Worm (Caenorhabditis elegans): ENCODE results near the gene F31D4.2.

DNA sequence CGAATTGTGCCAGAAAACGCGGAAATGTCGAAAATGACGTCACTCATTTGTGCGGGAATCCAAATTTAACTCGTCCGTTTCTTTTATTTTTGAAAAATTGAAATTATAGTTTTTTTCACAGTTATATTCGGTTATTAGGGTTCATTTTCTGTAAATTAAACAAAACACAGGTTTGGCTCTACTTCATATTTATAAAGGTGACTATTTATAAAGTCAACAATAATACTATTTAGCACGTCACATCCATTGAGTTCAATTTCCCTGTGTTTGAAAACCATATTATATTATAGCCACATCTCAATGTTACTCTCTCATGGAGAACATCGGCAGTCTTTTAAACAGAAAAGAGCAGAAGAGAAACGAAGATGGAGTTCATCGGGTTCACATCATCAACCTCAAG is 17.3 kb upstream of the F31D4.2 start, which contains the start of gene twk-35:
- TF ChIP-seq ama-1 (optimal IDR thresholded peaks at IDR 0.05) (no peak), scrt-1 (GFP tag; IDR thresholded peaks at IDR 0.05) (no peak), hmg-4 (GFP tag; optimal IDR thresholded peaks at IDR 0.05) (no peak), tbx-37 (GFP tag; conservative IDR thresholded peaks at IDR 0.05) (no peak)

All from whole organism, early embryonic.